Worm (Caenorhabditis elegans) whole organism, L4 larva: ENCODE measurements around the gene Y82E9BL.5.

Source experiments
- F44E2.7 ChIP-seq: fragments of 200-800 bp; sonication (Bioruptor generic); IDR thresholded peaks from 2 replicates; pipeline ENCODE4 v2.1.2; 2022; ENCODE audit warnings: missing genetic modification characterization, missing compliant biosample characterization
- R02D3.7 ChIP-seq: fragments of 150-350 bp; sonication (generic microtip); optimal IDR thresholded peaks from 3 replicates; lab custom pipeline; 2014; ENCODE audit warnings: missing biosample characterization, missing genetic modification characterization
- dve-1 ChIP-seq: sonication (generic microtip); optimal IDR thresholded peaks from 2 replicates; lab custom pipeline; 2017; ENCODE audit warnings: antibody characterized with exemption, mild to moderate bottlenecking, missing genetic modification characterization, missing compliant biosample characterization; ENCODE audit not compliant: insufficient read depth
- nhr-76 ChIP-seq: fragments of 150-350 bp; optimal IDR thresholded peaks from 2 replicates; lab custom pipeline; 2014; ENCODE audit warnings: missing biosample characterization, missing genetic modification characterization
- zfp-3 ChIP-seq: fragments of 200-800 bp; sonication (Bioruptor generic); conservative IDR thresholded peaks from 2 replicates; pipeline ENCODE4 v1.3.6; 2022; ENCODE audit warnings: missing genetic modification reagents, missing genetic modification characterization, missing compliant biosample characterization
- zip-2 ChIP-seq: fragments of 150-350 bp; optimal IDR thresholded peaks from 2 replicates; lab custom pipeline; 2014; ENCODE audit warnings: missing biosample characterization, missing genetic modification characterization

- no peak for TF ChIP-seq F44E2.7
- no peak for TF ChIP-seq R02D3.7 (tag; lab: Kevin White, UChicago)
- TF ChIP-seq zfp-3 = no peak
- no peak for TF ChIP-seq dve-1
- TF ChIP-seq nhr-76 (tag; lab: Kevin White, UChicago) = no peak
- no peak for TF ChIP-seq zip-2
Measured at ce11 chrIII:1391752-1392151, 44.3 kb upstream of the Y82E9BL.5 start, which contains the start of gene pals-17.
